Worm (Caenorhabditis elegans) whole organism, L2 larva: ENCODE data around the gene srh-184.

Experiments used
- ceh-82 ChIP-seq: fragments of 150-350 bp; optimal IDR thresholded peaks from 2 replicates; lab custom pipeline; 2014; ENCODE audit warnings: missing biosample characterization, missing genetic modification characterization
- egl-27 ChIP-seq: sonication (generic microtip); optimal IDR thresholded peaks from 3 replicates; lab custom pipeline; 2017; ENCODE audit warnings: missing biosample characterization, missing genetic modification reagents, missing genetic modification characterization
- elt-1 ChIP-seq: fragments of 150-350 bp; optimal IDR thresholded peaks from 2 replicates; lab custom pipeline; 2014; ENCODE audit warnings: missing biosample characterization, missing genetic modification characterization
- mab-5 ChIP-seq: fragments of 150-350 bp; optimal IDR thresholded peaks from 2 replicates; lab custom pipeline; 2014; ENCODE audit warnings: missing biosample characterization, missing genetic modification characterization
- nhr-6 ChIP-seq: fragments of 150-350 bp; optimal IDR thresholded peaks from 2 replicates; lab custom pipeline; 2014; ENCODE audit warnings: missing biosample characterization, missing genetic modification characterization
- ztf-11 ChIP-seq: sonication (generic microtip); optimal IDR thresholded peaks from 2 replicates; lab custom pipeline; 2017; ENCODE audit warnings: missing biosample characterization, missing genetic modification characterization

DNA sequence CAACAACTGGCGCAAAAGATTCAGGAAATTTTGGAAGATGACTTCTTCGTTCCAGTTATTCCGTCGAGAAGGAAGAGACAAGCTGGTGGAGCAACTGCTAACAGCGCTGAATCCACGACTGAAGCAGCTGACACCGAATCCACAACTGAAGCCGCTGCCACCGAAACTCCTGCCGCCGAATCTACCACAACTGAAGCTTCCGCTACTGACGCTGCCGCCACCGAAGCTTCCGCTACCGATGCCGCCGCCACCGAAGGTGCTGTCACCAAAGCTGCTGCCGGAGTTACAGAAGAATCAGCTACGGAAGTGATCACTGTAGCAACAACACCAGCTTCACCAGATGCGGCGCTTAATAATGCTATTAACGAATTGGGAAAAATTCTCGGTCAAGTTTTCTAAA lies 3.5 kb downstream of the srh-184 start:
- TF ChIP-seq egl-27 (tag; lab: Kevin White, UChicago) (no peak), elt-1 (tag; lab: Kevin White, UChicago) (no peak), mab-5 (tag; lab: Kevin White, UChicago) (no peak), ceh-82 (tag; lab: Kevin White, UChicago) (no peak), nhr-6 (tag; lab: Kevin White, UChicago) (no peak), ztf-11 (tag; lab: Kevin White, UChicago) (no peak)
